Fruit fly (Drosophila melanogaster) whole organism, embryonic: Measurements from ENCODE around the gene CG43127.

Experiments used
- B-H1 ChIP-seq: fragments of 200-800 bp; sonication (Bioruptor generic); IDR thresholded peaks from 3 replicates; pipeline ENCODE4 v1.3.6; 2022; ENCODE audit warnings: missing biosample characterization, missing genetic modification characterization
- C15 ChIP-seq: fragments of 200-800 bp; sonication (Bioruptor generic); IDR thresholded peaks from 3 replicates; pipeline ENCODE4 v1.3.6; 2022; ENCODE audit warnings: missing biosample characterization, missing genetic modification characterization
- CG10959 ChIP-seq: fragments of 200-800 bp; sonication (Bioruptor generic); IDR thresholded peaks from 2 replicates; pipeline ENCODE4 v1.3.6; 2022; ENCODE audit warnings: missing biosample characterization, missing genetic modification characterization
- CG11093 ChIP-seq: fragments of 200-800 bp; sonication (Bioruptor generic); IDR thresholded peaks from 3 replicates; pipeline ENCODE4 v1.3.6; 2022; ENCODE audit warnings: missing biosample characterization, missing genetic modification characterization
- CG12219 ChIP-seq: fragments of 200-800 bp; sonication (Bioruptor generic); optimal IDR thresholded peaks from 3 replicates; lab custom pipeline; 2018; ENCODE audit warnings: missing biosample characterization, mild to moderate bottlenecking, missing genetic modification characterization
- CG12942 ChIP-seq: fragments of 200-800 bp; sonication (Bioruptor generic); optimal IDR thresholded peaks from 3 replicates; lab custom pipeline; 2016; ENCODE audit warnings: missing biosample characterization, missing genetic modification characterization
- CG13287 ChIP-seq: fragments of 200-800 bp; sonication (Bioruptor generic); IDR thresholded peaks from 2 replicates; pipeline ENCODE4 v1.3.6; 2022; ENCODE audit warnings: missing biosample characterization, missing genetic modification characterization; ENCODE audit not compliant: partially characterized antibody
- CG13894 ChIP-seq: fragments of 200-800 bp; sonication (Bioruptor generic); optimal IDR thresholded peaks from 3 replicates; lab custom pipeline; 2018; ENCODE audit warnings: missing biosample characterization, mild to moderate bottlenecking, missing genetic modification characterization, moderate library complexity
- CG15269 ChIP-seq: fragments of 200-800 bp; sonication (Bioruptor generic); optimal IDR thresholded peaks from 2 replicates; lab custom pipeline; 2018; ENCODE audit warnings: missing biosample characterization, mild to moderate bottlenecking, missing genetic modification characterization, moderate library complexity
- CG15479 ChIP-seq: fragments of 200-800 bp; sonication (Bioruptor generic); optimal IDR thresholded peaks from 3 replicates; lab custom pipeline; 2019; ENCODE audit warnings: missing biosample characterization, mild to moderate bottlenecking, missing genetic modification characterization, moderate library complexity
- CG15601 ChIP-seq: fragments of 200-800 bp; sonication (Bioruptor generic); optimal IDR thresholded peaks from 3 replicates; lab custom pipeline; 2019; ENCODE audit warnings: missing biosample characterization, mild to moderate bottlenecking, missing genetic modification characterization, moderate library complexity
- CG1602 ChIP-seq: fragments of 200-800 bp; sonication (Bioruptor generic); optimal IDR thresholded peaks from 3 replicates; lab custom pipeline; 2016; ENCODE audit warnings: missing biosample characterization, missing genetic modification characterization
- CG18599 ChIP-seq: fragments of 200-800 bp; sonication (Bioruptor generic); optimal IDR thresholded peaks from 3 replicates; lab custom pipeline; 2017; ENCODE audit warnings: missing biosample characterization, missing genetic modification characterization, mild to moderate bottlenecking, moderate library complexity, missing genetic modification reagents
- CG18764 ChIP-seq: fragments of 200-800 bp; sonication (Bioruptor generic); optimal IDR thresholded peaks from 3 replicates; lab custom pipeline; 2016; ENCODE audit warnings: missing biosample characterization, missing genetic modification characterization
- CG32532 ChIP-seq: fragments of 200-800 bp; sonication (Bioruptor generic); IDR thresholded peaks from 2 replicates; pipeline ENCODE4 v1.3.6; 2022; ENCODE audit warnings: missing biosample characterization, missing genetic modification characterization
- CG4360 ChIP-seq: fragments of 200-800 bp; sonication (Bioruptor generic); IDR thresholded peaks from 2 replicates; pipeline ENCODE4 v1.3.6; 2022; ENCODE audit warnings: missing biosample characterization, missing genetic modification characterization
- CG6272 ChIP-seq: fragments of 200-800 bp; sonication (Bioruptor generic); IDR thresholded peaks from 2 replicates; pipeline ENCODE4 v1.3.6; 2022; ENCODE audit warnings: missing biosample characterization, missing genetic modification characterization
- CG6813 ChIP-seq: fragments of 200-800 bp; sonication (Bioruptor generic); optimal IDR thresholded peaks from 2 replicates; lab custom pipeline; 2017; ENCODE audit warnings: missing biosample characterization, missing genetic modification characterization, mild to moderate bottlenecking, moderate library complexity, missing genetic modification reagents
- Deaf1 ChIP-seq: fragments of 200-800 bp; optimal IDR thresholded peaks from 3 replicates; lab custom pipeline; 2019; ENCODE audit warnings: missing biosample characterization, mild to moderate bottlenecking, missing genetic modification characterization, moderate library complexity
- Dek ChIP-seq: fragments of 200-800 bp; sonication (Bioruptor generic); optimal IDR thresholded peaks from 3 replicates; lab custom pipeline; 2019; ENCODE audit warnings: missing biosample characterization, mild to moderate bottlenecking, missing genetic modification characterization, moderate library complexity
- Dfd ChIP-seq, 2 experiments: fragments of >200 bp; optimal IDR thresholded peaks; 2 replicates each; lab custom pipeline; 2017; ENCODE audit warnings: missing biosample characterization in 2 of 2, missing genetic modification characterization in 2 of 2
- Dll ChIP-seq: fragments of 200-800 bp; sonication (Bioruptor generic); IDR thresholded peaks from 4 replicates; pipeline ENCODE4 v1.3.6; 2022; ENCODE audit warnings: missing biosample characterization, missing genetic modification characterization; ENCODE audit not compliant: partially characterized antibody
- Drgx ChIP-seq: fragments of 200-800 bp; sonication (Bioruptor generic); IDR thresholded peaks from 2 replicates; pipeline ENCODE4 v1.3.6; 2022; ENCODE audit warnings: missing biosample characterization, missing genetic modification characterization
- E2f2 ChIP-seq: fragments of 200-800 bp; sonication (Bioruptor generic); IDR thresholded peaks from 2 replicates; pipeline ENCODE4 v1.3.6; 2022; ENCODE audit warnings: missing biosample characterization, missing genetic modification characterization
- Fer1 ChIP-seq: fragments of 200-800 bp; sonication (Bioruptor generic); optimal IDR thresholded peaks from 2 replicates; lab custom pipeline; 2017; ENCODE audit warnings: missing biosample characterization, mild to moderate bottlenecking, missing genetic modification characterization
- GATAe ChIP-seq: fragments of 200-800 bp; sonication (Bioruptor generic); conservative IDR thresholded peaks from 2 replicates; pipeline ENCODE4 v1.3.6; 2022; ENCODE audit warnings: missing biosample characterization, missing genetic modification characterization
- HLHmδ ChIP-seq: fragments of 200-800 bp; sonication (Bioruptor generic); optimal IDR thresholded peaks from 2 replicates; lab custom pipeline; 2018; ENCODE audit warnings: missing biosample characterization, mild to moderate bottlenecking, missing genetic modification characterization, moderate library complexity
- MESR4 ChIP-seq: fragments of 200-800 bp; sonication (Bioruptor generic); optimal IDR thresholded peaks from 2 replicates; lab custom pipeline; 2018; ENCODE audit warnings: missing biosample characterization, mild to moderate bottlenecking, missing genetic modification characterization, moderate library complexity
- Nf-YC ChIP-seq: fragments of 200-800 bp; optimal IDR thresholded peaks from 3 replicates; lab custom pipeline; 2019; ENCODE audit warnings: missing biosample characterization, mild to moderate bottlenecking, missing genetic modification characterization, moderate library complexity
- Six4 ChIP-seq: fragments of 200-800 bp; sonication (Bioruptor generic); optimal IDR thresholded peaks from 2 replicates; lab custom pipeline; 2016; ENCODE audit warnings: missing biosample characterization, missing genetic modification characterization
- abd-A ChIP-seq: fragments of 200-800 bp; sonication (Bioruptor generic); optimal IDR thresholded peaks from 3 replicates; lab custom pipeline; 2019; ENCODE audit warnings: missing biosample characterization, mild to moderate bottlenecking, missing genetic modification characterization, moderate library complexity
- btn ChIP-seq: fragments of 200-800 bp; sonication (Bioruptor generic); optimal IDR thresholded peaks from 2 replicates; lab custom pipeline; 2016; ENCODE audit warnings: missing biosample characterization, missing genetic modification characterization
- cad ChIP-seq: fragments of >200 bp; optimal IDR thresholded peaks from 2 replicates; lab custom pipeline; 2017; ENCODE audit warnings: missing biosample characterization, missing genetic modification characterization
- cas ChIP-seq: fragments of 200-800 bp; sonication (Bioruptor generic); IDR thresholded peaks from 2 replicates; pipeline ENCODE4 v1.3.6; 2022; ENCODE audit warnings: missing biosample characterization, missing genetic modification characterization
- chinmo ChIP-seq: fragments of 200-800 bp; sonication (Bioruptor generic); IDR thresholded peaks from 4 replicates; pipeline ENCODE4 v1.3.6; 2022; ENCODE audit warnings: missing biosample characterization, missing genetic modification characterization; ENCODE audit not compliant: partially characterized antibody
- ci ChIP-seq: fragments of 200-800 bp; sonication (Bioruptor generic); IDR thresholded peaks from 3 replicates; pipeline ENCODE4 v1.3.6; 2022; ENCODE audit warnings: missing biosample characterization, missing genetic modification characterization
- grau ChIP-seq: fragments of 200-800 bp; optimal IDR thresholded peaks from 3 replicates; lab custom pipeline; 2019; ENCODE audit warnings: missing biosample characterization, mild to moderate bottlenecking, missing genetic modification characterization, moderate library complexity
- gsb ChIP-seq: fragments of 200-800 bp; sonication (Bioruptor generic); IDR thresholded peaks from 2 replicates; pipeline ENCODE4 v1.3.6; 2022; ENCODE audit warnings: missing biosample characterization, missing genetic modification characterization
- gsb-n ChIP-seq: fragments of 200-800 bp; sonication (Bioruptor generic); optimal IDR thresholded peaks from 3 replicates; lab custom pipeline; 2018; ENCODE audit warnings: missing biosample characterization, mild to moderate bottlenecking, missing genetic modification characterization
- gt ChIP-seq: fragments of 200-800 bp; sonication (Bioruptor generic); IDR thresholded peaks from 2 replicates; pipeline ENCODE4 v1.3.6; 2022; ENCODE audit warnings: missing biosample characterization, missing genetic modification characterization
- hkb ChIP-seq, 2 experiments: fragments of 200-800 bp in 1 of 2; fragments of >200 bp in 1 of 2; sonication (Bioruptor generic) in 1 of 2; IDR thresholded peaks in 1 of 2; optimal IDR thresholded peaks in 1 of 2; 2 replicates each; pipeline versions ENCODE4 v1.3.6 to Lab custom; 2017 to 2022; ENCODE audit warnings: missing biosample characterization in 1 of 2, missing genetic modification characterization in 1 of 2
- jumu ChIP-seq: fragments of 200-800 bp; sonication (Bioruptor generic); optimal IDR thresholded peaks from 3 replicates; lab custom pipeline; 2016; ENCODE audit warnings: missing biosample characterization, missing genetic modification characterization
- kni ChIP-seq: fragments of 200-800 bp; sonication (Bioruptor generic); optimal IDR thresholded peaks from 3 replicates; lab custom pipeline; 2017; ENCODE audit warnings: mild to moderate bottlenecking, missing biosample characterization, missing genetic modification reagents, missing genetic modification characterization
- pros ChIP-seq: fragments of 200-800 bp; sonication (Bioruptor generic); optimal IDR thresholded peaks from 3 replicates; lab custom pipeline; 2019; ENCODE audit warnings: missing biosample characterization, mild to moderate bottlenecking, missing genetic modification characterization, moderate library complexity
- salm ChIP-seq: fragments of 200-800 bp; sonication (Bioruptor generic); optimal IDR thresholded peaks from 2 replicates; lab custom pipeline; 2018; ENCODE audit warnings: missing biosample characterization, mild to moderate bottlenecking, missing genetic modification characterization
- sd ChIP-seq: fragments of 200-800 bp; sonication (Bioruptor generic); optimal IDR thresholded peaks from 3 replicates; lab custom pipeline; 2018; ENCODE audit warnings: missing biosample characterization, mild to moderate bottlenecking, missing genetic modification characterization, moderate library complexity
- stwl ChIP-seq: fragments of 200-800 bp; sonication (Bioruptor generic); optimal IDR thresholded peaks from 3 replicates; lab custom pipeline; 2018; ENCODE audit warnings: missing biosample characterization, mild to moderate bottlenecking, missing genetic modification characterization, moderate library complexity
- tna ChIP-seq: fragments of 200-800 bp; sonication (Bioruptor generic); IDR thresholded peaks from 2 replicates; pipeline ENCODE4 v1.3.6; 2022; ENCODE audit warnings: missing biosample characterization, missing genetic modification characterization; ENCODE audit not compliant: partially characterized antibody
- vnd ChIP-seq: fragments of 200-800 bp; sonication (Bioruptor generic); IDR thresholded peaks from 3 replicates; pipeline ENCODE4 v1.3.6; 2022; ENCODE audit warnings: missing biosample characterization, missing genetic modification characterization; ENCODE audit not compliant: partially characterized antibody
- zen ChIP-seq: fragments of 200-800 bp; sonication (Bioruptor generic); optimal IDR thresholded peaks from 3 replicates; lab custom pipeline; 2018; ENCODE audit warnings: missing biosample characterization, mild to moderate bottlenecking, missing genetic modification characterization, moderate library complexity

Gene CG43127

dm6 chr3L:10674145-10674547 is 48.7 kb upstream of the CG43127 start (continued):
- TF ChIP-seq CG18599 (GFP tag; lab: Kevin White, UChicago): no peak
- TF ChIP-seq ci (GFP tag; lab: Robert Waterston, UW): no peak
- peak; percentile 16 for TF ChIP-seq pros
- 0 out of 4 replicates have a peak, but pooled peaks have one; percentile 41 for TF ChIP-seq Dll
- peak; percentile 80 for TF ChIP-seq sd (tag; lab: Kevin White, UChicago)
- TF ChIP-seq CG6813 (GFP tag; lab: Kevin White, UChicago): peak; percentile 12
- TF ChIP-seq CG15269 (tag; lab: Kevin White, UChicago): no peak
- TF ChIP-seq CG12942 (GFP tag; lab: Kevin White, UChicago): no peak
- no peak for TF ChIP-seq vnd
- no peak for TF ChIP-seq tna
- TF ChIP-seq hkb (optimal IDR thresholded peaks at IDR 0.05; lab: Kevin White, UChicago): no peak
- TF ChIP-seq hkb (GFP tag; IDR thresholded peaks at IDR 0.05; lab: Robert Waterston, UW): no peak
- peak; percentile 52 for TF ChIP-seq abd-A (tag; lab: Kevin White, UChicago)
- TF ChIP-seq btn (GFP tag; lab: Kevin White, UChicago): no peak
- TF ChIP-seq grau (tag; lab: Kevin White, UChicago): peak; percentile 47
- TF ChIP-seq CG32532 (GFP tag; lab: Robert Waterston, UW): peak; percentile 48; the same call in 1 of the 2 replicates
- peak; percentile 11 for TF ChIP-seq CG15479 (GFP tag; lab: Kevin White, UChicago)
- TF ChIP-seq CG13287 (GFP tag; lab: Robert Waterston, UW): peak; percentile 21; the same call in 1 of the 2 replicates
- TF ChIP-seq CG11093: no peak
- no peak for TF ChIP-seq CG12219
- TF ChIP-seq B-H1: no peak
- TF ChIP-seq MESR4 (GFP tag; lab: Kevin White, UChicago): no peak
- peak; percentile 50 for TF ChIP-seq kni (GFP tag; lab: Kevin White, UChicago)
- TF ChIP-seq chinmo (GFP tag; lab: Robert Waterston, UW): 0 out of 4 replicates have a peak, but pooled peaks have one; percentile 65
- TF ChIP-seq salm (tag; lab: Kevin White, UChicago): peak; percentile 27
- TF ChIP-seq CG10959 (GFP tag; lab: Robert Waterston, UW): no peak
- TF ChIP-seq Dek (tag; lab: Kevin White, UChicago): no peak
- no peak for TF ChIP-seq gsb-n (tag; lab: Kevin White, UChicago)
- no peak for TF ChIP-seq gsb (GFP tag; lab: Robert Waterston, UW)
- no peak for TF ChIP-seq CG1602 (GFP tag; lab: Kevin White, UChicago)
- peak; percentile 64 for TF ChIP-seq Deaf1 (tag; lab: Kevin White, UChicago)
- TF ChIP-seq E2f2 (GFP tag; lab: Robert Waterston, UW): 0 out of 2 replicates have a peak, but pooled peaks have one; percentile 16
- peak; percentile 2 for TF ChIP-seq stwl
- TF ChIP-seq cas (GFP tag; lab: Robert Waterston, UW): no peak
- TF ChIP-seq Six4: no peak
- no peak for TF ChIP-seq CG6272 (GFP tag; lab: Robert Waterston, UW)
- TF ChIP-seq GATAe (GFP tag; lab: Robert Waterston, UW): no peak
- TF ChIP-seq gt: no peak
- TF ChIP-seq cad (GFP tag; lab: Kevin White, UChicago): no peak
- TF ChIP-seq Fer1 (GFP tag; lab: Kevin White, UChicago): no peak
- no peak for TF ChIP-seq CG15601 (tag; lab: Kevin White, UChicago)
- TF ChIP-seq C15: no peak
- TF ChIP-seq jumu: no peak
- no peak for TF ChIP-seq Dfd (GFP tag; optimal IDR thresholded peaks at IDR 0.05; lab: Kevin White, UChicago)
- TF ChIP-seq zen (tag; lab: Kevin White, UChicago): no peak
- 0 out of 2 replicates have a peak, but pooled peaks have one; percentile 12 for TF ChIP-seq Drgx (GFP tag; lab: Robert Waterston, UW)
- peak; percentile 24 for TF ChIP-seq HLHmδ (GFP tag; lab: Kevin White, UChicago)
- TF ChIP-seq CG4360 (GFP tag; lab: Robert Waterston, UW): 0 out of 2 replicates have a peak, but pooled peaks have one; percentile 41
- TF ChIP-seq CG13894: peak; percentile 45
- TF ChIP-seq CG18764 (GFP tag; lab: Kevin White, UChicago): no peak
- peak; percentile 17 for TF ChIP-seq Nf-YC (tag; lab: Kevin White, UChicago)
